Worm (Caenorhabditis elegans): Measurements from ENCODE around the gene aagr-2.

aagr-2 gene

ce11 chrII:4946775-4947174, 21.7 kb upstream of the aagr-2 start:
- TF ChIP-seq hlh-15 (tag; optimal IDR thresholded peaks at IDR 0.05): no peak
- no peak for TF ChIP-seq K09A11.1 (tag; optimal IDR thresholded peaks at IDR 0.05; ENCODE audit: insufficient read depth)
- no peak for TF ChIP-seq C08G9.2 (tag; optimal IDR thresholded peaks at IDR 0.05)
- TF ChIP-seq pag-3 (tag; optimal IDR thresholded peaks at IDR 0.05; ENCODE audit: borderline replicate concordance): no peak
- TF ChIP-seq ceh-31 (tag; optimal IDR thresholded peaks at IDR 0.05): no peak
- no peak for TF ChIP-seq sox-4 (tag; optimal IDR thresholded peaks at IDR 0.05)
- TF ChIP-seq ceh-6 (GFP tag; optimal IDR thresholded peaks at IDR 0.05): no peak
- TF ChIP-seq ets-4 (tag; optimal IDR thresholded peaks at IDR 0.05): no peak
- no peak for TF ChIP-seq pros-1 (tag; optimal IDR thresholded peaks at IDR 0.05)
- TF ChIP-seq lin-11 (tag; optimal IDR thresholded peaks at IDR 0.05): no peak
- no peak for TF ChIP-seq ceh-9 (tag; optimal IDR thresholded peaks at IDR 0.05)
- no peak for TF ChIP-seq ttx-3 (tag; optimal IDR thresholded peaks at IDR 0.05)
- no peak for TF ChIP-seq nfya-1 (tag; optimal IDR thresholded peaks at IDR 0.05)
- TF ChIP-seq hlh-6 (tag; optimal IDR thresholded peaks at IDR 0.05): no peak
- no peak for TF ChIP-seq unc-86 (tag; optimal IDR thresholded peaks at IDR 0.05)
- no peak for TF ChIP-seq nhr-232 (tag; optimal IDR thresholded peaks at IDR 0.05)
- no peak for TF ChIP-seq gmeb-2 (tag; optimal IDR thresholded peaks at IDR 0.05)
- TF ChIP-seq ref-2 (tag; optimal IDR thresholded peaks at IDR 0.05): no peak
- no peak for TF ChIP-seq hlh-13 (GFP tag; optimal IDR thresholded peaks at IDR 0.05)

ce11 chrII:4945695-4946094, 20.6 kb upstream of the aagr-2 start, which contains the start of the genes gldi-11 and ZK546.2:
Gene gldi-11, minus strand, starts transcription at chrII:4945789.
Gene ZK546.2, plus strand, starts transcription at chrII:4946027.
- TF ChIP-seq ceh-2 (tag; optimal IDR thresholded peaks at IDR 0.05) (no peak), mec-3 (tag; optimal IDR thresholded peaks at IDR 0.05; ENCODE audit: borderline replicate concordance) (no peak), ref-2 (tag; optimal IDR thresholded peaks at IDR 0.05) (no peak), K02D7.2 (tag; optimal IDR thresholded peaks at IDR 0.05) (no peak), ama-1 (optimal IDR thresholded peaks at IDR 0.05) (no peak), fax-1 (tag; optimal IDR thresholded peaks at IDR 0.05) (no peak), Y22D7AL.16 (tag; optimal IDR thresholded peaks at IDR 0.05) (no peak), ceh-34 (tag; optimal IDR thresholded peaks at IDR 0.05) (no peak), dve-1 (tag; optimal IDR thresholded peaks at IDR 0.05) (no peak), rnt-1 (tag; optimal IDR thresholded peaks at IDR 0.05) (no peak), ceh-6 (GFP tag; optimal IDR thresholded peaks at IDR 0.05) (no peak), sox-4 (tag; optimal IDR thresholded peaks at IDR 0.05) (no peak), ttx-3 (tag; optimal IDR thresholded peaks at IDR 0.05) (no peak), hlh-15 (tag; optimal IDR thresholded peaks at IDR 0.05) (no peak), pqm-1 (tag; optimal IDR thresholded peaks at IDR 0.05) (no peak)

DNA sequence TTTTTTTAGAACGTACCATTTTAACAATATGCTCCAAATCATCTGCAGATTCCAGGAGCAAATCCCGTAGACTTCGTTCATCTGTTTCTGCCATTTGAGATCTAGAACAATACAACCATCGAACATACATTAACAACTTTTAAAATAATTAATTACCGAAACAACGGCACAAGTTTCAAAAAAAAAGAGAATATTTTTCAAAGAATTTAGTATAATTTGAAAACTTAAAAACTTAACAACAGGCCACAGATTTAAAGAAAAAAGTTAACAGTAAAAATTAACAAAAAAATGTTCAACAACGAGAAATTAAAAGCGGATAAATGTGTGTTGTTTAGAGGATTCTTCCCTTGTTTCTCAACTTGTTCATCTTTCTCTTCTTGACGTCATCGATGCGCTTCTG, 18.8 kb upstream of the aagr-2 start, which contains the start of gene mdt-4:
mdt-4 (minus strand) TSS at position 101 of the 400 bp plus-strand sequence.
- no peak for TF ChIP-seq ref-2 (tag; optimal IDR thresholded peaks at IDR 0.05)
- no peak for TF ChIP-seq T23F11.4 (GFP tag; optimal IDR thresholded peaks at IDR 0.05)

DNA sequence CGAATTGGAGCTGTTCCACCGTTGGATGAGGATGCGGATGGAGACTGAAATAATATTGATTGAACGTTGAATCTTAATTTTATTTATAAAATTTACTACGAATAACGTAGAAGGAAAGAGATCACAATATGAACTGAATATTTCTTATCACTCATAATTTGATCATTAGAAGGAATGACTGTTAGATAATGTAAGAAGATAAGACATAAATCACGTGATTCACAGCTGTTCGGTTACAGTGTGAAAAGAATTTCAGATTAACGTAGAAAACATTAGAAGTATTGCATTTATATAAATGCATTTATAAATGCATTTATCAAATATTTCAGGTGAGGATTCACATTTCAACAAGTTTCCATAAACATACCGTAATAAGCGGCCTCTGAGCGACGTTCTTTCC, 17.8 kb upstream of the aagr-2 start:
- TF ChIP-seq hlh-30 (tag; optimal IDR thresholded peaks at IDR 0.05; ENCODE audit: insufficient read depth): peak; percentile 16
- no peak for TF ChIP-seq ceh-18 (tag; optimal IDR thresholded peaks at IDR 0.05)
- TF ChIP-seq elt-2 (tag; optimal IDR thresholded peaks at IDR 0.05): peak; percentile 70
- TF ChIP-seq ceh-30 (tag; optimal IDR thresholded peaks at IDR 0.05): no peak
- no peak for TF ChIP-seq dve-1 (tag; optimal IDR thresholded peaks at IDR 0.05)

ce11 chrII:4942397-4942796, 17.3 kb upstream of the aagr-2 start:
- TF ChIP-seq ceh-48 (tag; optimal IDR thresholded peaks at IDR 0.05) (peak; percentile 2), ceh-31 (tag; optimal IDR thresholded peaks at IDR 0.05) (peak; percentile 39), ceh-45 (GFP tag; IDR thresholded peaks at IDR 0.05) (no peak), fkh-6 (tag; optimal IDR thresholded peaks at IDR 0.05) (peak; percentile 69), ceh-2 (tag; optimal IDR thresholded peaks at IDR 0.05) (peak; percentile 22), ahr-1 (tag; optimal IDR thresholded peaks at IDR 0.05) (no peak), fax-1 (tag; optimal IDR thresholded peaks at IDR 0.05) (peak; percentile 16), che-1 (tag; optimal IDR thresholded peaks at IDR 0.05) (peak; percentile 73), lim-6 (tag; optimal IDR thresholded peaks at IDR 0.05) (no peak), C38D4.7 (GFP tag; optimal IDR thresholded peaks at IDR 0.05) (peak; percentile 76), npax-4 (tag; optimal IDR thresholded peaks at IDR 0.05) (no peak), elt-4 (tag; optimal IDR thresholded peaks at IDR 0.05) (no peak), syd-9 (tag; optimal IDR thresholded peaks at IDR 0.05) (peak; percentile 49), sox-4 (tag; optimal IDR thresholded peaks at IDR 0.05) (peak; percentile 43), pag-3 (tag; optimal IDR thresholded peaks at IDR 0.05; ENCODE audit: borderline replicate concordance) (no peak), sox-2 (GFP tag; IDR thresholded peaks at IDR 0.05) (peak; percentile 63), madf-2 (tag; optimal IDR thresholded peaks at IDR 0.05) (peak; percentile 74)

Measured in whole organism, late embryonic.